Worm (Caenorhabditis elegans): ENCODE results near the gene try-1.
A peak's percentile ranks its signal among the peaks of the same experiment; 100 is the strongest.
"Not testable (repeated sequence)": the region's sequence is repeated elsewhere in the genome, so short reads cannot be mapped to it uniquely, and the experiment has no call there.

Gene try-1

DNA sequence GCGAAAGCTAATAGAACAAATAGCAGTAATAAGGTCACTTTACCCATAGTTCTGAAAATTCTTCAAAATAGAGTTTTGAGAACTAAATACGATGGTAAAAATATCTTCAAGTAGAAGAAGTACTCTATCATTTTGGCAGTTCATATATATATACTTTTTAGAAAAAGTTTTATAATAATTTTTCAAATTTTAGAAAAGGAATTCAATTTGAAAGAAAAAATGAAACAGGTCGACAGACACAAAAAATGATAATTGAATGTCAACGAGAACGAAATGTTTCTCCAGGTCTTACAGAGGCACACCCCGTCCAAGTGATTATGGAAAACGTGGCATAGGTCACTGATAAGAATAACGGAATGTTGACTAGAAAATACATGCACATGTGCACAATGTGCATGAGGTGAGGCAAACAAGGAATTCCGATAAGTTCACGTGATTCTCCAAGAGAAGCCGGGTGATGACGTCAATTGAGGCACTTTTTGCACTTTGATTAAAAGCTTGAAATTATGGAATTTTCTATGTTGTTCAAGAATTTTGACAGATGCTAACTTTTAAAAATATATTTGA is 24.0 kb downstream of the try-1 start, which contains the start of gene aagr-2 (continued):
- TF ChIP-seq mab-5 (tag; optimal IDR thresholded peaks at IDR 0.05): no peak
- no peak for TF ChIP-seq unc-55 (GFP tag; optimal IDR thresholded peaks at IDR 0.05)
- no peak for TF ChIP-seq nhr-25 (tag; optimal IDR thresholded peaks at IDR 0.05)
- no peak for TF ChIP-seq ceh-82 (tag; optimal IDR thresholded peaks at IDR 0.05)

DNA sequence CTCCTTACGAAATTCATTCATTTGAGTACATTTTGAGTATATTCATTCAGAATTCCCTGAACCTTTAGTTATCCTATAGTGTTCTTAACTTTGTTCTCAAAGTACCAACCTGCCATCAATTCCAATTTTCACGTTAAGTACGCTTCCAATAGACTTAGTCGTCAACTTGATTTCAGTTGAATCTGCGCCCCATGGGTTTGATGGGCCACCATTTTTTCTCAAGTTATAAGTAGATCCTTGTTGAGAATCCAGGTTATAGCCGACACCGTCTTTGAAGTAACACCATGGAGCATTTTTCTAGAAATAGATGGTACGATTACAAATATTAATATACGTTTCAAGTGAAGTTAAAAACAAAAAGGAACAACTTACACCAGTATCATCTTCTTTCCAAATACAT is 24.6 kb downstream of the try-1 start:
- no peak for TF ChIP-seq egl-27 (tag; optimal IDR thresholded peaks at IDR 0.05)

DNA sequence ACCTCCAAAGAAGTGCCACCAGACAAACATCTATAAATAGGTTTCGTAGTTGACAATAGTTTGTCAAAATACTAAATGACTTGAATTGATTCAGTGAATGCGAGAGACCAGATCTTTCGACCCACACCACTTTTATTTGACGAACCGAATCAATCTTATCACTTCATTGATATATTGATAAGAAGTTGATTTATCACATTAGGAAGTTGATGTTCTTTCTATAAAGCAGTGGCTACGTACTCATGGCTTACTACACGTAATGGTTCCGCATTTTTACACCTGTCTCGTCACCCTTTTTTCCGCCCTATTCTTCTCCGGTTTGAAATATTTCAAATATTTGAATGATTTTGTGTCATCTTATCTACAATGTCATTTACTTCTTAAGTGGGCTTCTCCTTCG is 28.7 kb downstream of the try-1 start:
- peak; percentile 18 for TF ChIP-seq sma-3 (GFP tag; optimal IDR thresholded peaks at IDR 0.05)
- peak; percentile 62 for TF ChIP-seq fos-1 (tag; optimal IDR thresholded peaks at IDR 0.05)
- no peak for TF ChIP-seq snpc-4 (tag; optimal IDR thresholded peaks at IDR 0.05)
- TF ChIP-seq mbf-1 (tag; optimal IDR thresholded peaks at IDR 0.05): no peak

DNA sequence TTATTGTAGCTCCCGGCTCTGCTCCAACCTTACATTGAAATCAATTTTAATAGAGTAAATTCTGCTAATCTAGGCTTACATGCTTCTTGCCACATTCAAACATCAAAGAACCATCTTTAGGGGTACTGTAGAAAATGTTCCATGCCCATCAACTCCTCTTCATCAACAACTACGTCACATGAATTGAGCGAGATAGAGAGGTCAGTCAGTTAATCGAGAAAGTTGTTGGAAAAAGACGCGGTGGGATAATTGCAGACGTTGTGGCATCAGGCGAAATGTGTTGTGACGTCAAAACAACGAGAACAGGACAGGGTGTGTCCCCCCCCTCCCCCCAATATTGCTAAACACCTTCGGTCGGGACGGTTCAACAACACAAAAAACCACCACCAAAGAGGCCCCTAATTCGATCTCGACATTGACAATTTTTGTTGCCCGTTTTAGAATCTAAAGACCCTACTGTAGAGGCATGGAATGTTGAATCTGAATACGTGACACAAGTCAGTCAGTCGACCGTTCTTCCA is 30.8 kb downstream of the try-1 start:
- TF ChIP-seq elt-3 (tag; optimal IDR thresholded peaks at IDR 0.05) (no peak), nhr-25 (tag; optimal IDR thresholded peaks at IDR 0.05) (peak; percentile 43), nhr-12 (tag; optimal IDR thresholded peaks at IDR 0.05) (no peak), sma-9 (GFP tag; optimal IDR thresholded peaks at IDR 0.05) (peak; percentile 3), sma-9 (tag; optimal IDR thresholded peaks at IDR 0.05) (no peak), sma-3 (GFP tag; optimal IDR thresholded peaks at IDR 0.05) (peak; percentile 65), fos-1 (tag; optimal IDR thresholded peaks at IDR 0.05) (no peak), R02D3.7 (tag; optimal IDR thresholded peaks at IDR 0.05) (no peak)

DNA sequence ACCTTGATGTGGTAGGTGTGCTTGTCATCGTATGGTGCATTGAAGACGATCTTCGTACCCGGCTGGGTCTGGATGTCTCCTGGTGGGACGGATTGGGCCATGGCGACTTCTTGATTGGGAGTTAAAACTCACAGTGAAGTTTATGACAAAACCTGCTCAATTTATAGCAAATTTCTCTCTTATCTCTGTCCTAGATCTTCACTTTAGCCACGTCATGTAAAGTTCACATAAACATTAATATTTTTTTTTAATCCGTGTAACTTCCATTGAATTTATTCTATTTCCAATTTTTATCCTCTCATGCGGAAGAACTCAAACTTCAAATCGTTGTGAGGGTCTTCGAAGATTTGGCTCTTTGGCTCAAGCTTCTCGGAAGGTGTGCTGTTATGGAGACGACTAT is 32.9 kb downstream of the try-1 start, which contains the start of gene msp-31:
TSS of gene msp-31 (minus strand) at position 101 of the 400 bp plus-strand sequence.
- TF ChIP-seq mbf-1, gmeb-1, lin-39 (tag; optimal IDR thresholded peaks at IDR 0.05): not testable (repeated sequence)

DNA sequence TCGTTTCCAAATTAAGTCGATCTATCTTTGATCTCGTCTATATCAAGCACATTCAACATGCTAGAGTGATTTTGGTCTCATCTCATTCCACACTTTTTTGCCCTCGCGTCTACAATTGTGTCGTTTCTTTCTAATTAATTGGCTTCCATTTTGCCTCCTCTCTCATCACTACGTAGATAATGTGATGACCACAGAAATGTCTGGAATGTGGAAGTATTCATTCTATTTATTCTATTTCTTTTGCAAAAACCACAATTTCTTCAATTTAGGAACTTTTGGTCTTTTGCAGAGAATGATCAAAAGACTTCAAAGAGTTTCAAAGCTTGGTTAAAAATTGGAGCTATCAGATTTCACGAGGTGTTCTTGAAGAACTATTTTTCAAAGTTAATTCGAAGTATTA is 33.8 kb downstream of the try-1 start:
- TF ChIP-seq nhr-12 (tag; optimal IDR thresholded peaks at IDR 0.05) (no peak), skn-1 (tag; optimal IDR thresholded peaks at IDR 0.05) (no peak), zag-1 (tag; optimal IDR thresholded peaks at IDR 0.05) (no peak), fos-1 (tag; optimal IDR thresholded peaks at IDR 0.05) (no peak), blmp-1 (tag; optimal IDR thresholded peaks at IDR 0.05; ENCODE audit: insufficient read depth) (no peak), nhr-23 (tag; optimal IDR thresholded peaks at IDR 0.05) (no peak), alr-1 (tag; optimal IDR thresholded peaks at IDR 0.05) (no peak), egl-27 (tag; optimal IDR thresholded peaks at IDR 0.05) (no peak), nhr-11 (tag; optimal IDR thresholded peaks at IDR 0.05) (no peak), ceh-16 (tag; optimal IDR thresholded peaks at IDR 0.05) (no peak), mbf-1 (tag; optimal IDR thresholded peaks at IDR 0.05) (no peak), Y55F3AM.14 (GFP tag; optimal IDR thresholded peaks at IDR 0.05) (no peak)

DNA sequence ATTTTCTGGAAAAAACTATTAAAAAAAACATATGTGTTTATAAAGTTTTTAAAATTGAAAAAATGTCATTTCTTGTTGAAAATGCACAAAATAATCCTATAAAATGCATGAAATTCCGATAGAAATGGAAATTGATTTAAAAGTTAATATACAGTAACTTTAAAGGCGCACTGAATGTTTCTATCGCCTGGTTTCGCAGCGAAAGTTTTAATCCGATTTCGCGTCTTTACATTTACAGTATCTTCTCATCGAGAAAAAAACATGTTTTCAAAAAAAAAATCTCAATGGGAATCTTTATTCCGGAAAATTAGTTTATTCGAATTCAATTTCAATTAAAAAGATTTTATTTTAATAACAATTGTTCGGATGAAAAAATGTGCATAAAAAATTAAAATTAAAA is 35.1 kb downstream of the try-1 start, which contains the start of gene R05F9.11:
TSS of gene R05F9.11 (minus strand) at position 5 of the 400 bp plus-strand sequence.
- TF ChIP-seq nhr-12 (tag; optimal IDR thresholded peaks at IDR 0.05) (no peak), ceh-82 (tag; optimal IDR thresholded peaks at IDR 0.05) (no peak), mdl-1 (tag; optimal IDR thresholded peaks at IDR 0.05) (no peak), snpc-4 (tag; optimal IDR thresholded peaks at IDR 0.05) (no peak), nhr-21 (tag; optimal IDR thresholded peaks at IDR 0.05) (no peak), nhr-11 (tag; optimal IDR thresholded peaks at IDR 0.05) (no peak), ztf-4 (tag; optimal IDR thresholded peaks at IDR 0.05) (no peak)

DNA sequence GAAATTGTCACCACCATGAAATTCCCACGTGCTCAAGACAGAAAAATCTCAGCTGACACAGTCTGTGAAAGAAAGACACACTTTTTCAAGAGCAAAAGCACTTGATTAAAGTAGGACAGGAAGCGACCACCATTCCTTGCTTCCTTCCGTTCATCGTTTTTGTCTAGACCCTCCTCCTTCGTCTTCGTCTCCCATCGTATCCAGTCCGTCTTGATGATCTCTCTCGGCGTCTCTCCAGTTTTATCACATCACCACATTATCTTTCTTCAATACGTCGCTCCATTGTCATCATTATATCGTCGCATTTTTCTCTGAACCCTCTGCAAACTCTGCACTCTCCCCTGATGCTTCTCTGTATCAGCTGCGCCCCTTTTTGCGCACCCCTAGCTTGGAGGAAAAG is 41.2 kb downstream of the try-1 start:
- TF ChIP-seq lsy-2 (tag; optimal IDR thresholded peaks at IDR 0.05) (peak in 1 of 2 experiments; percentile 25), nhr-129 (tag; optimal IDR thresholded peaks at IDR 0.05) (peak; percentile 43), unc-55 (GFP tag; optimal IDR thresholded peaks at IDR 0.05) (peak; percentile 62), nhr-23 (tag; optimal IDR thresholded peaks at IDR 0.05) (no peak), sem-4 (tag; optimal IDR thresholded peaks at IDR 0.05) (no peak), ama-1 (optimal IDR thresholded peaks at IDR 0.05) (no peak), zag-1 (tag; optimal IDR thresholded peaks at IDR 0.05) (peak; percentile 22), sma-3 (GFP tag; optimal IDR thresholded peaks at IDR 0.05) (peak; percentile 7), sma-9 (GFP tag; optimal IDR thresholded peaks at IDR 0.05) (peak; percentile 25), sma-9 (tag; optimal IDR thresholded peaks at IDR 0.05) (no peak), F13H6.1 (tag; optimal IDR thresholded peaks at IDR 0.05) (peak; percentile 28), fos-1 (tag; optimal IDR thresholded peaks at IDR 0.05) (peak; percentile 10), ztf-1 (GFP tag; conservative IDR thresholded peaks at IDR 0.05) (no peak), Y55F3AM.14 (GFP tag; optimal IDR thresholded peaks at IDR 0.05) (peak; percentile 18), C34F6.9 (tag; optimal IDR thresholded peaks at IDR 0.05) (peak; percentile 40), elt-1 (tag; optimal IDR thresholded peaks at IDR 0.05) (no peak), ztf-4 (tag; optimal IDR thresholded peaks at IDR 0.05) (peak; percentile 25), nhr-25 (tag; optimal IDR thresholded peaks at IDR 0.05) (no peak)

Data from whole organism, L2 larva.